Worm (Caenorhabditis elegans): ENCODE measurements around the gene F56F11.2.
"Not testable (repeated sequence)": the region's sequence is repeated elsewhere in the genome, so short reads cannot be mapped to it uniquely, and the experiment has no call there.

DNA sequence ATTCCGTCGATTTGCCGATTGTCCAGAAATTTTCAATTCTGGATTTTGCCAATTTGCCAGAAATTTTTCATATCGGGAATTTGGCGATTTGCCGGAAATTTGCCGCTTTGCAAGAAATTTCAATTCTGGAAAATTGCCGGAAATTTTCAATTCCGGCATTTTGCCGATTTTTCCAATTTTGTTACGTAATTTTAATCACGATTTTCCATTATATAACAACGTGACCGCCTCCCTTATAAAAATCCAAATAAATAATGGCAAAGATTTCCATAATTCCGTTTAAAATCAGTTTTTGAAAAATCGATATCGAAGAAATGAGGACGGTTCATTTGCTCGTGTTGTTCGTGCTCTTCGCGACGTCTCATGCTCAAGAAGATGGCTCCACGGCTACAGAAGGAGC is 35.3 kb upstream of the F56F11.2 start, which contains the start of gene H34I24.1:
- TF ChIP-seq hlh-6 (tag; optimal IDR thresholded peaks at IDR 0.05); rnt-1 (tag; optimal IDR thresholded peaks at IDR 0.05); T23F11.4 (GFP tag; optimal IDR thresholded peaks at IDR 0.05); unc-55 (GFP tag; optimal IDR thresholded peaks at IDR 0.05); ama-1 (optimal IDR thresholded peaks at IDR 0.05); ceh-9 (tag; optimal IDR thresholded peaks at IDR 0.05); ceh-18 (tag; optimal IDR thresholded peaks at IDR 0.05); hlh-15 (tag; optimal IDR thresholded peaks at IDR 0.05): not testable (repeated sequence)
